Worm (Caenorhabditis elegans) whole organism, mixed stage, embryonic: ENCODE measurements around the gene ints-6.
"Not testable (repeated sequence)": the region's sequence is repeated elsewhere in the genome, so short reads cannot be mapped to it uniquely, and the experiment has no call there.

Experiments used
- M03D4.4 ChIP-seq: sonication (generic microtip); optimal IDR thresholded peaks from 2 replicates; lab custom pipeline; 2017; ENCODE audit warnings: mild to moderate bottlenecking, missing genetic modification characterization, missing compliant biosample characterization
- bed-3 ChIP-seq: fragments of 200-800 bp; sonication (Bioruptor generic); optimal IDR thresholded peaks from 3 replicates; lab custom pipeline; 2018; ENCODE audit warnings: mild to moderate bottlenecking, missing genetic modification characterization, moderate library complexity, missing compliant biosample characterization
- blmp-1 ChIP-seq: fragments of 150-350 bp; optimal IDR thresholded peaks from 2 replicates; lab custom pipeline; 2014; ENCODE audit warnings: missing biosample characterization, missing genetic modification characterization
- ceh-43 ChIP-seq: fragments of 200-800 bp; sonication (Bioruptor generic); optimal IDR thresholded peaks from 2 replicates; lab custom pipeline; 2018; ENCODE audit warnings: mild to moderate bottlenecking, missing genetic modification characterization, moderate library complexity, missing compliant biosample characterization
- ceh-83 ChIP-seq: fragments of 200-800 bp; sonication (Bioruptor generic); optimal IDR thresholded peaks from 2 replicates; lab custom pipeline; 2018; ENCODE audit warnings: mild to moderate bottlenecking, missing genetic modification characterization, missing compliant biosample characterization
- ces-1 ChIP-seq: fragments of 150-350 bp; optimal IDR thresholded peaks from 2 replicates; lab custom pipeline; 2014; ENCODE audit warnings: missing biosample characterization, missing genetic modification reagents, missing genetic modification characterization
- cnd-1 ChIP-seq: fragments of 200-800 bp; sonication (Bioruptor generic); optimal IDR thresholded peaks from 2 replicates; lab custom pipeline; 2018; ENCODE audit warnings: mild to moderate bottlenecking, missing genetic modification characterization, missing compliant biosample characterization
- flh-1 ChIP-seq: fragments of 200-800 bp; sonication (Bioruptor generic); optimal IDR thresholded peaks from 2 replicates; lab custom pipeline; 2018; ENCODE audit warnings: mild to moderate bottlenecking, missing genetic modification characterization, moderate library complexity, missing compliant biosample characterization
- ham-2 ChIP-seq: fragments of 200-800 bp; sonication (Bioruptor generic); optimal IDR thresholded peaks from 2 replicates; lab custom pipeline; 2018; ENCODE audit warnings: mild to moderate bottlenecking, missing genetic modification characterization, missing compliant biosample characterization
- hlh-1 ChIP-seq: fragments of 150-350 bp; optimal IDR thresholded peaks from 2 replicates; lab custom pipeline; 2014; ENCODE audit warnings: missing biosample characterization, missing genetic modification reagents, missing genetic modification characterization
- lin-13 ChIP-seq: fragments of 150-350 bp; optimal IDR thresholded peaks from 2 replicates; lab custom pipeline; 2014; ENCODE audit warnings: missing biosample characterization, missing genetic modification characterization
- lin-32 ChIP-seq: fragments of 200-800 bp; sonication (Bioruptor generic); optimal IDR thresholded peaks from 2 replicates; lab custom pipeline; 2018; ENCODE audit warnings: mild to moderate bottlenecking, missing genetic modification characterization, missing compliant biosample characterization
- lsy-2 ChIP-seq: fragments of 150-350 bp; optimal IDR thresholded peaks from 2 replicates; lab custom pipeline; 2014; ENCODE audit warnings: missing biosample characterization, missing genetic modification characterization
- mab-5 ChIP-seq: fragments of 150-350 bp; optimal IDR thresholded peaks from 2 replicates; lab custom pipeline; 2014; ENCODE audit warnings: missing biosample characterization, missing genetic modification characterization
- mep-1 ChIP-seq: fragments of 150-350 bp; optimal IDR thresholded peaks from 2 replicates; lab custom pipeline; 2017; ENCODE audit warnings: missing biosample characterization, missing genetic modification reagents, missing genetic modification characterization, inconsistent platforms
- mls-2 ChIP-seq: sonication (generic microtip); optimal IDR thresholded peaks from 2 replicates; lab custom pipeline; 2016; ENCODE audit warnings: mild to moderate bottlenecking, missing genetic modification characterization, moderate library complexity, missing compliant biosample characterization
- nhr-12 ChIP-seq: fragments of 150-350 bp; optimal IDR thresholded peaks from 2 replicates; lab custom pipeline; 2014; ENCODE audit warnings: missing biosample characterization, missing genetic modification characterization
- nhr-2 ChIP-seq: fragments of 150-350 bp; optimal IDR thresholded peaks from 2 replicates; lab custom pipeline; 2014; ENCODE audit warnings: missing biosample characterization, missing genetic modification characterization
- nhr-28 ChIP-seq: fragments of 150-350 bp; optimal IDR thresholded peaks from 2 replicates; lab custom pipeline; 2014; ENCODE audit warnings: missing biosample characterization, missing genetic modification characterization
- pha-4 ChIP-seq: fragments of 150-350 bp; optimal IDR thresholded peaks from 2 replicates; lab custom pipeline; 2018; ENCODE audit warnings: missing biosample characterization, missing genetic modification reagents, missing genetic modification characterization
- sem-2 ChIP-seq: fragments of 200-800 bp; sonication (Bioruptor generic); optimal IDR thresholded peaks from 2 replicates; lab custom pipeline; 2018; ENCODE audit warnings: mild to moderate bottlenecking, missing genetic modification characterization, missing compliant biosample characterization
- snpc-4 ChIP-seq: fragments of 150-350 bp; optimal IDR thresholded peaks from 2 replicates; lab custom pipeline; 2014; ENCODE audit warnings: missing biosample characterization, missing genetic modification characterization
- sptf-1 ChIP-seq: sonication (generic microtip); optimal IDR thresholded peaks from 2 replicates; lab custom pipeline; 2017; ENCODE audit warnings: mild to moderate bottlenecking, missing genetic modification characterization, moderate library complexity, missing compliant biosample characterization
- tbx-8 ChIP-seq: fragments of 200-800 bp; sonication (Bioruptor generic); optimal IDR thresholded peaks from 2 replicates; lab custom pipeline; 2018; ENCODE audit warnings: mild to moderate bottlenecking, missing genetic modification characterization, moderate library complexity, missing compliant biosample characterization
- unc-120 ChIP-seq: sonication (generic microtip); optimal IDR thresholded peaks from 2 replicates; lab custom pipeline; 2017; ENCODE audit warnings: missing genetic modification characterization, missing compliant biosample characterization; ENCODE audit not compliant: poor library complexity, severe bottlenecking
- unc-39 ChIP-seq: fragments of 150-350 bp; optimal IDR thresholded peaks from 2 replicates; lab custom pipeline; 2014; ENCODE audit warnings: missing biosample characterization, missing genetic modification characterization
- unc-62 ChIP-seq: fragments of 150-350 bp; optimal IDR thresholded peaks from 2 replicates; lab custom pipeline; 2014; ENCODE audit warnings: missing biosample characterization, missing genetic modification reagents, missing genetic modification characterization
- zip-8 ChIP-seq: fragments of 150-350 bp; optimal IDR thresholded peaks from 2 replicates; lab custom pipeline; 2014; ENCODE audit warnings: missing biosample characterization, missing genetic modification characterization
- ztf-11 ChIP-seq: fragments of 150-350 bp; optimal IDR thresholded peaks from 2 replicates; lab custom pipeline; 2014; ENCODE audit warnings: missing biosample characterization, missing genetic modification characterization

The ints-6 gene

ce11 chrIV:8697436-8697835 is 5.9 kb downstream of the ints-6 start, which contains the start of gene ttll-11:
Gene ttll-11, plus strand, starts transcription at chrIV:8697736.
- no peak for TF ChIP-seq flh-1 (GFP tag; lab: Kevin White, UChicago)

- TF ChIP-seq unc-39 (tag; lab: Kevin White, UChicago) (no peak), hlh-1 (tag; lab: Kevin White, UChicago) (no peak), unc-120 (tag; lab: Kevin White, UChicago) (no peak), sptf-1 (tag; lab: Kevin White, UChicago) (no peak), unc-62 (GFP tag; lab: Kevin White, UChicago) (no peak), nhr-12 (tag; lab: Kevin White, UChicago) (no peak), M03D4.4 (no peak), sem-2 (GFP tag; lab: Kevin White, UChicago) (no peak), pha-4 (tag; lab: Kevin White, UChicago) (no peak), mls-2 (tag; lab: Kevin White, UChicago) (no peak), blmp-1 (tag; lab: Kevin White, UChicago) (no peak), nhr-2 (tag; lab: Kevin White, UChicago) (no peak), lsy-2 (tag; lab: Kevin White, UChicago) (no peak), nhr-28 (tag; lab: Kevin White, UChicago) (no peak), lin-13 (tag; lab: Kevin White, UChicago) (no peak), zip-8 (tag; lab: Kevin White, UChicago) (no peak)
Measured at ce11 chrIV:8705504-8705903, 14.0 kb downstream of the ints-6 start, which contains the start of gene H23L24.4. Gene H23L24.4, minus strand, starts transcription at chrIV:8705604.

ce11 chrIV:8708046-8708445 is 16.5 kb downstream of the ints-6 start:
- TF ChIP-seq ham-2 (GFP tag; lab: Kevin White, UChicago) (no peak), ztf-11 (tag; lab: Kevin White, UChicago) (no peak), nhr-28 (tag; lab: Kevin White, UChicago) (no peak), bed-3 (no peak), nhr-2 (tag; lab: Kevin White, UChicago) (no peak), ceh-83 (GFP tag; lab: Kevin White, UChicago) (no peak), unc-39 (tag; lab: Kevin White, UChicago) (no peak), tbx-8 (GFP tag; lab: Kevin White, UChicago) (no peak), flh-1 (GFP tag; lab: Kevin White, UChicago) (no peak), sem-2 (GFP tag; lab: Kevin White, UChicago) (no peak), snpc-4 (tag; lab: Kevin White, UChicago) (no peak), lsy-2 (tag; lab: Kevin White, UChicago) (no peak)

ce11 chrIV:8715032-8715431 is 23.5 kb downstream of the ints-6 start, which contains the start of the genes parg-2 and ipla-5:
Gene parg-2, minus strand, starts transcription at chrIV:8715132.
Gene ipla-5, plus strand, starts transcription at chrIV:8715247.
- not testable (repeated sequence) for TF ChIP-seq M03D4.4; blmp-1 (tag; lab: Kevin White, UChicago); ces-1
- TF ChIP-seq, all 35 proteins: peak for 0; not testable (repeated sequence) for 35

- TF ChIP-seq nhr-2 (tag; lab: Kevin White, UChicago) (no peak), unc-120 (tag; lab: Kevin White, UChicago) (no peak), unc-39 (tag; lab: Kevin White, UChicago) (no peak), M03D4.4 (no peak), mab-5 (no peak), nhr-12 (tag; lab: Kevin White, UChicago) (no peak), tbx-8 (GFP tag; lab: Kevin White, UChicago) (no peak), pha-4 (tag; lab: Kevin White, UChicago) (no peak), ceh-43 (no peak), mep-1 (tag; lab: Kevin White, UChicago) (no peak)
Measured at ce11 chrIV:8718153-8718552, 26.6 kb downstream of the ints-6 start, which contains the start of gene H23L24.1. Gene H23L24.1, plus strand, starts transcription at chrIV:8718453.

- TF ChIP-seq sptf-1 (tag; lab: Kevin White, UChicago) (no peak), nhr-2 (tag; lab: Kevin White, UChicago) (peak; percentile 79), ces-1 (peak; percentile 35), lin-32 (GFP tag; lab: Kevin White, UChicago) (no peak), zip-8 (tag; lab: Kevin White, UChicago) (peak; percentile 51), hlh-1 (tag; lab: Kevin White, UChicago) (no peak), cnd-1 (peak; percentile 87)
Measured at ce11 chrIV:8722801-8723200, 31.3 kb downstream of the ints-6 start.
